Worm (Caenorhabditis elegans): Measurements from ENCODE around the gene Y45F10C.2.

The Y45F10C.2 gene

DNA sequence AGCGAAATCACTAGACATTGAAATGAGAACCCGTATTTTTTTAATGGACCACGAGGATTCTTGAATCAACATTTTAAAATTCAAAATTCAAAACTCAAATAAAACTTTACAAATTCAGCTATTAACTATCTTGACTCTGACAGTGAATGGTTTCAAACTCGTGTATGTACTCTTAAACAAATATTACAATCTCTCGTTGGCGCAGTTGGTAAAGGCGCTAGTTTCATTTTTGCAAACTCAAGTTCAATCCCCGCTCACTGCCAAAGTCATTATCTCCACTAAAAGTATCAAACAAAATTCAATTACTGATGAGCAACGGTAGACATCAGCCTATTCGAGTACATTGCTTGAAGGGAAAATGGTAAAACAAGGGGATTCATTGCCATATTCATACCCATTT lies 39.0 kb upstream of the Y45F10C.2 start (continued):
- TF ChIP-seq dmd-9 (GFP tag; IDR thresholded peaks at IDR 0.05) (no peak), pqm-1 (tag; optimal IDR thresholded peaks at IDR 0.05) (no peak), nhr-76 (tag; optimal IDR thresholded peaks at IDR 0.05) (no peak), mes-2 (tag; optimal IDR thresholded peaks at IDR 0.05; ENCODE audit: poor library complexity, severe bottlenecking) (peak; percentile 34), dmd-6 (GFP tag; IDR thresholded peaks at IDR 0.05) (no peak), aly-2 (tag; optimal IDR thresholded peaks at IDR 0.05) (no peak), lin-39 (tag; optimal IDR thresholded peaks at IDR 0.05) (no peak), gei-8 (GFP tag; optimal IDR thresholded peaks at IDR 0.05) (no peak), ceh-28 (tag; optimal IDR thresholded peaks at IDR 0.05) (no peak), cey-2 (tag; optimal IDR thresholded peaks at IDR 0.05; ENCODE audit: borderline replicate concordance, insufficient read depth) (no peak), nhr-25 (tag; optimal IDR thresholded peaks at IDR 0.05; ENCODE audit: borderline replicate concordance, insufficient read depth) (no peak), php-3 (GFP tag; IDR thresholded peaks at IDR 0.05) (no peak), attf-4 (tag; optimal IDR thresholded peaks at IDR 0.05) (no peak), madf-5 (GFP tag; IDR thresholded peaks at IDR 0.05) (peak; percentile 26 to 45; a peak in 1 of 4 replicates), Y75B8A.6 (GFP tag; IDR thresholded peaks at IDR 0.05) (no peak), nhr-11 (tag; optimal IDR thresholded peaks at IDR 0.05) (no peak), lir-3 (tag; optimal IDR thresholded peaks at IDR 0.05) (no peak), ceh-62 (tag; optimal IDR thresholded peaks at IDR 0.05) (no peak), nhr-10 (tag; optimal IDR thresholded peaks at IDR 0.05) (no peak), ceh-20 (GFP tag; IDR thresholded peaks at IDR 0.05) (no peak), T26A8.4 (GFP tag; IDR thresholded peaks at IDR 0.05) (no peak), mdt-29 (GFP tag; IDR thresholded peaks at IDR 0.05) (no peak), skn-1 (tag; optimal IDR thresholded peaks at IDR 0.05) (no peak), sdz-12 (GFP tag; optimal IDR thresholded peaks at IDR 0.05) (no peak), set-16 (GFP tag; IDR thresholded peaks at IDR 0.05) (no peak), aha-1 (tag) (peak; percentile 77), nhr-41 (GFP tag; IDR thresholded peaks at IDR 0.05) (no peak), F49E8.2 (tag; optimal IDR thresholded peaks at IDR 0.05; ENCODE audit: borderline replicate concordance) (no peak), Y5F2A.4 (GFP tag; optimal IDR thresholded peaks at IDR 0.05) (peak; percentile 42), unc-39 (tag; optimal IDR thresholded peaks at IDR 0.05) (no peak), hmg-1.1 (GFP tag; IDR thresholded peaks at IDR 0.05) (no peak), daf-16 (GFP tag; optimal IDR thresholded peaks at IDR 0.05) (peak in 1 of 2 experiments; percentile 58), daf-16 (tag; optimal IDR thresholded peaks at IDR 0.05) (peak; percentile 23), egl-27 (tag; optimal IDR thresholded peaks at IDR 0.05) (no peak), ztf-11 (tag; optimal IDR thresholded peaks at IDR 0.05) (no peak), ctbp-1 (GFP tag; IDR thresholded peaks at IDR 0.05) (no peak), unc-62 (GFP tag; optimal IDR thresholded peaks at IDR 0.05 in 1 of 2) (no peak), unc-62 (tag; optimal IDR thresholded peaks at IDR 0.05) (no peak), mdl-1 (tag; optimal IDR thresholded peaks at IDR 0.05) (no peak), lin-15B (tag; optimal IDR thresholded peaks at IDR 0.05) (no peak), tra-1 (GFP tag; IDR thresholded peaks at IDR 0.05) (no peak), lsy-2 (tag; optimal IDR thresholded peaks at IDR 0.05) (no peak), F26F4.8 (GFP tag; conservative IDR thresholded peaks at IDR 0.05) (no peak), ama-1 (optimal IDR thresholded peaks at IDR 0.05) (no peak), lin-29 (GFP tag; IDR thresholded peaks at IDR 0.05) (no peak), jun-1 (tag; optimal IDR thresholded peaks at IDR 0.05) (no peak), ceh-32 (tag; optimal IDR thresholded peaks at IDR 0.05; ENCODE audit: poor library complexity) (no peak), ceh-82 (tag; optimal IDR thresholded peaks at IDR 0.05) (no peak), mxl-2 (GFP tag; conservative IDR thresholded peaks at IDR 0.05) (no peak), nhr-102 (tag; optimal IDR thresholded peaks at IDR 0.05) (no peak), lin-13 (GFP tag; optimal IDR thresholded peaks at IDR 0.05) (no peak), rbr-2 (tag; optimal IDR thresholded peaks at IDR 0.05) (no peak), nhr-77 (tag; optimal IDR thresholded peaks at IDR 0.05) (no peak)
